Worm (Caenorhabditis elegans) whole organism, L2 larva: Measurements from ENCODE around the gene K06B4.4.
A peak's percentile ranks its signal among the peaks of the same experiment; 100 is the strongest.
"Not testable (repeated sequence)": the region's sequence is repeated elsewhere in the genome, so short reads cannot be mapped to it uniquely, and the experiment has no call there.

ENCODE experiments used
- C34F6.9 ChIP-seq: fragments of 150-350 bp; optimal IDR thresholded peaks from 2 replicates; lab custom pipeline; 2014; ENCODE audit warnings: missing biosample characterization, missing genetic modification characterization
- Y55F3AM.14 ChIP-seq: fragments of 200-800 bp; sonication (Bioruptor generic); optimal IDR thresholded peaks from 2 replicates; lab custom pipeline; 2018; ENCODE audit warnings: mild to moderate bottlenecking, missing genetic modification characterization, missing compliant biosample characterization
- aly-2 ChIP-seq: fragments of 150-350 bp; optimal IDR thresholded peaks from 2 replicates; lab custom pipeline; 2014; ENCODE audit warnings: missing biosample characterization, missing genetic modification characterization
- ama-1 ChIP-seq: fragments of 150-350 bp; optimal IDR thresholded peaks from 2 replicates; lab custom pipeline; 2018; ENCODE audit warnings: inconsistent platforms
- ceh-16 ChIP-seq: fragments of 150-350 bp; optimal IDR thresholded peaks from 2 replicates; lab custom pipeline; 2014; ENCODE audit warnings: missing biosample characterization, missing genetic modification characterization
- crh-2 ChIP-seq: sonication (generic microtip); optimal IDR thresholded peaks from 2 replicates; lab custom pipeline; 2017; ENCODE audit warnings: missing biosample characterization, missing genetic modification characterization
- egl-27 ChIP-seq: sonication (generic microtip); optimal IDR thresholded peaks from 3 replicates; lab custom pipeline; 2017; ENCODE audit warnings: missing biosample characterization, missing genetic modification reagents, missing genetic modification characterization
- elt-3 ChIP-seq: sonication (generic microtip); optimal IDR thresholded peaks from 2 replicates; lab custom pipeline; 2017; ENCODE audit warnings: missing biosample characterization, missing genetic modification characterization
- fos-1 ChIP-seq: fragments of 150-350 bp; optimal IDR thresholded peaks from 2 replicates; lab custom pipeline; 2014; ENCODE audit warnings: missing biosample characterization, missing genetic modification characterization
- gmeb-1 ChIP-seq: fragments of 150-350 bp; optimal IDR thresholded peaks from 2 replicates; lab custom pipeline; 2014; ENCODE audit warnings: missing biosample characterization, missing genetic modification characterization
- lin-11 ChIP-seq: fragments of 150-350 bp; sonication (generic microtip); optimal IDR thresholded peaks from 2 replicates; lab custom pipeline; 2014; ENCODE audit warnings: missing biosample characterization, missing genetic modification characterization, inconsistent platforms, mixed read lengths
- lsy-2 ChIP-seq, 2 experiments: fragments of 150-350 bp in 1 of 2; sonication (generic microtip) in 1 of 2; optimal IDR thresholded peaks; 2 replicates each; lab custom pipeline; 2014 to 2017; ENCODE audit warnings: missing biosample characterization in 2 of 2, missing genetic modification characterization in 2 of 2
- mab-5 ChIP-seq: fragments of 150-350 bp; optimal IDR thresholded peaks from 2 replicates; lab custom pipeline; 2014; ENCODE audit warnings: missing biosample characterization, missing genetic modification characterization
- mbf-1 ChIP-seq: sonication (generic microtip); optimal IDR thresholded peaks from 2 replicates; lab custom pipeline; 2017; ENCODE audit warnings: missing biosample characterization, missing genetic modification characterization
- nhr-10 ChIP-seq: sonication (generic microtip); optimal IDR thresholded peaks from 2 replicates; lab custom pipeline; 2017; ENCODE audit warnings: missing biosample characterization, missing genetic modification characterization
- nhr-129 ChIP-seq: fragments of 150-350 bp; optimal IDR thresholded peaks from 2 replicates; lab custom pipeline; 2014; ENCODE audit warnings: missing biosample characterization, missing genetic modification characterization
- nhr-23 ChIP-seq: fragments of 150-350 bp; optimal IDR thresholded peaks from 2 replicates; lab custom pipeline; 2014; ENCODE audit warnings: missing biosample characterization, missing genetic modification reagents, missing genetic modification characterization
- nhr-237 ChIP-seq: fragments of 150-350 bp; optimal IDR thresholded peaks from 2 replicates; lab custom pipeline; 2014; ENCODE audit warnings: missing biosample characterization, missing genetic modification characterization
- nhr-25 ChIP-seq: fragments of 150-350 bp; sonication (generic microtip); optimal IDR thresholded peaks from 3 replicates; lab custom pipeline; 2014; ENCODE audit warnings: missing biosample characterization, missing genetic modification characterization
- nhr-6 ChIP-seq: fragments of 150-350 bp; optimal IDR thresholded peaks from 2 replicates; lab custom pipeline; 2014; ENCODE audit warnings: missing biosample characterization, missing genetic modification characterization
- nhr-77 ChIP-seq: fragments of 150-350 bp; optimal IDR thresholded peaks from 2 replicates; lab custom pipeline; 2014; ENCODE audit warnings: missing biosample characterization, missing genetic modification characterization
- peb-1 ChIP-seq: fragments of 150-350 bp; optimal IDR thresholded peaks from 2 replicates; lab custom pipeline; 2014; ENCODE audit warnings: missing biosample characterization, missing genetic modification characterization
- sem-4 ChIP-seq: fragments of 150-350 bp; optimal IDR thresholded peaks from 2 replicates; lab custom pipeline; 2014; ENCODE audit warnings: missing biosample characterization, missing genetic modification reagents, missing genetic modification characterization
- skn-1 ChIP-seq: sonication (generic microtip); optimal IDR thresholded peaks from 2 replicates; lab custom pipeline; 2017; ENCODE audit warnings: missing biosample characterization, missing genetic modification characterization
- sma-3 ChIP-seq: sonication (generic microtip); optimal IDR thresholded peaks from 2 replicates; lab custom pipeline; 2016; ENCODE audit warnings: missing genetic modification reagents, missing genetic modification characterization, missing compliant biosample characterization
- sma-9 ChIP-seq, 2 experiments: fragments of 150-350 bp in 1 of 2; sonication (generic microtip) in 1 of 2; optimal IDR thresholded peaks; 2 replicates each; lab custom pipeline; 2014 to 2016; ENCODE audit warnings: missing genetic modification characterization in 2 of 2, mild to moderate bottlenecking in 1 of 2, missing biosample characterization in 1 of 2, missing compliant biosample characterization in 1 of 2, missing genetic modification reagents in 1 of 2, moderate library complexity in 1 of 2
- unc-39 ChIP-seq: fragments of 150-350 bp; optimal IDR thresholded peaks from 2 replicates; lab custom pipeline; 2014; ENCODE audit warnings: missing biosample characterization, missing genetic modification characterization
- unc-62 ChIP-seq: fragments of 150-350 bp; optimal IDR thresholded peaks from 2 replicates; lab custom pipeline; 2014; ENCODE audit warnings: missing biosample characterization, missing genetic modification reagents, missing genetic modification characterization
- zag-1 ChIP-seq: fragments of 150-350 bp; optimal IDR thresholded peaks from 2 replicates; lab custom pipeline; 2014; ENCODE audit warnings: missing biosample characterization, missing genetic modification characterization
- ztf-11 ChIP-seq: sonication (generic microtip); optimal IDR thresholded peaks from 2 replicates; lab custom pipeline; 2017; ENCODE audit warnings: missing biosample characterization, missing genetic modification characterization
- ztf-4 ChIP-seq: fragments of 150-350 bp; optimal IDR thresholded peaks from 2 replicates; lab custom pipeline; 2014; ENCODE audit warnings: missing biosample characterization, missing genetic modification characterization

The K06B4.4 gene

DNA sequence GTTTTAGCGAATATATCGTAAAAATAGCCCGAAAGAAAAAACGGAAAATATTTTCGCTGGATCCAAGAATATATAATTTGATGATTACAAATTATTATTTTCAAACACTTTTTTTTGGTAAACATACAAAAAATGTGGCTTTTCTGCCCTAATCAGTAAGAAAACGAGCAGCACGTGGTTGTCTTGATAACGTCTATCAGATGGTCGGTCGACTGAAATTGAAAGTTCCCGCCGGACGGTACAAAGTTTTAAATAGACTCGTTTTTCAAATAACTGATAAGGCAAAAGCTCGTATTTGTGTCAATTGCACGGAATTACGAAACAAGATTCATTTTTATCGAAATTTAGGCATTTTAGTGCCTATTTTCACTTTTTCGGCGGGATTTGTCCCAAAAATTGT, 2.3 kb upstream of the K06B4.4 start (continued):
- TF ChIP-seq Y55F3AM.14 (GFP tag; lab: Kevin White, UChicago) (no peak), elt-3 (tag; lab: Kevin White, UChicago) (no peak), sem-4 (no peak), nhr-129 (tag; lab: Kevin White, UChicago) (no peak), crh-2 (tag; lab: Kevin White, UChicago) (peak; percentile 72)

- not testable (repeated sequence) for TF ChIP-seq nhr-77 (tag; lab: Kevin White, UChicago); sma-9 (GFP tag; optimal IDR thresholded peaks at IDR 0.05; lab: Kevin White, UChicago); sma-9 (tag; optimal IDR thresholded peaks at IDR 0.05; lab: Kevin White, UChicago); fos-1
These were observed 770 bp upstream of the K06B4.4 start, which contains the start of gene F53E4.1 for ce11 chrV:15668200-15668599. Gene F53E4.1 (minus strand): TSS chrV:15668300.

DNA sequence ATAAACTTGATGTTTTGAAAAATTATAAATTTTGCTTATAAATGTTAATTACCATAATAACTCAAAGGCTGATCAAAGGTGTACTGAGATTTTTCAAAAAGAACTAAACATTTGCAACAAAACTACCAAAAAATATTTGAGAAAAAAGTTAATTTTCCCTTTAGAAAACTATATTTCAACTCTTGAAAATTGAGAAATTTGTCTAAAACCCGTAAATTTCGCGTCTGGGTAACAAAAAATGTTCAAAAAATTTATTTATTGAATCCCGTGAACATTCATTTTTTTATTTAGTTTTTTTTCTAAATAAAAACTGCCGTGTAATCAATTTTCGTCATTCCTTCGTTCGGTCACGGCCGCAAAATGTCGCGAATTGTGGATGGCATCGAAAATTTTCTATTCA, 1.2 kb downstream of the K06B4.4 start, which contains the start of gene K06B4.15:
K06B4.15 (plus strand) TSS at position 301 of the 400 bp plus-strand sequence.
- TF ChIP-seq nhr-23, aly-2, skn-1 (tag; lab: Kevin White, UChicago): not testable (repeated sequence)
- TF ChIP-seq, all 48 proteins: peak for 0; not testable (repeated sequence) for 48

ce11 chrV:15673707-15674106, 4.7 kb downstream of the K06B4.4 start, which contains the start of gene nhr-51:
Gene nhr-51 (plus strand): TSS chrV:15674007.
- TF ChIP-seq mbf-1 (tag; lab: Kevin White, UChicago), result no peak
- no peak for TF ChIP-seq sma-3 (GFP tag; lab: Kevin White, UChicago)
- no peak for TF ChIP-seq lin-11 (tag; lab: Kevin White, UChicago)
- no peak for TF ChIP-seq elt-3 (tag; lab: Kevin White, UChicago)
- no peak for TF ChIP-seq gmeb-1 (tag; lab: Kevin White, UChicago)
- no peak for TF ChIP-seq unc-39 (tag; lab: Kevin White, UChicago)
- TF ChIP-seq nhr-10 (tag; lab: Kevin White, UChicago), result no peak
- TF ChIP-seq nhr-6 (tag; lab: Kevin White, UChicago), result no peak
- TF ChIP-seq zag-1, result no peak
- no peak for TF ChIP-seq nhr-237 (tag; lab: Kevin White, UChicago)
- no peak for TF ChIP-seq peb-1 (tag; lab: Kevin White, UChicago)
- TF ChIP-seq nhr-77 (tag; lab: Kevin White, UChicago), result no peak
- no peak for TF ChIP-seq unc-62 (GFP tag; lab: Kevin White, UChicago)
- no peak for TF ChIP-seq C34F6.9 (tag; lab: Kevin White, UChicago)
- TF ChIP-seq ceh-16 (tag; lab: Kevin White, UChicago), result no peak
- TF ChIP-seq nhr-25, result no peak
- TF ChIP-seq sem-4, result no peak
- TF ChIP-seq, all 48 proteins: peak for 0

DNA sequence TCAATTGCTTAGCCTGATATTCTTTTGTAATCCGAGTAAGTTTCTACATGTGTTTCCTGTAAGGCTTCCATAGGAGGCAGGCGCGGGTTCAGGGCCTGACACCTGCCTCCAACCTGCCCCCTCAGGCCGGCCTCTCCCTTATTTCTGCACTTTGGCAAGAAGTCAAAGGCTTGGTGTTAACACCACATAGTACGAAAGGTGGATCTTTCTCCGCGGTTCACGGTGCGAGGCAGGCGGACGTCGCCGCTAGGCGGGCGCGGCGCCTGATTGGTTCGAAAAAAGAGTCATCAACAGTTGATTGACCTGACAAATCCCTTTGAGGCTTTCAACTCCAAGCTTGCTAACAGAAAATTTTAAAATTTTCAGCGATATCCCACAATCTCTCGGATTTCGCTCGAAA, 5.9 kb downstream of the K06B4.4 start:
- TF ChIP-seq mab-5 (no peak), ztf-11 (tag; lab: Kevin White, UChicago) (no peak), lsy-2 (tag; optimal IDR thresholded peaks at IDR 0.05; lab: Kevin White, UChicago) (no peak), peb-1 (tag; lab: Kevin White, UChicago) (no peak), sma-9 (GFP tag; optimal IDR thresholded peaks at IDR 0.05; lab: Kevin White, UChicago) (no peak), sma-9 (tag; optimal IDR thresholded peaks at IDR 0.05; lab: Kevin White, UChicago) (no peak), sem-4 (no peak), ama-1 (no peak), egl-27 (tag; lab: Kevin White, UChicago) (no peak), ztf-4 (tag; lab: Kevin White, UChicago) (no peak)

- TF ChIP-seq ama-1, result no peak
These were observed 8.3 kb downstream of the K06B4.4 start, which contains the start of gene nhr-52 for ce11 chrV:15677222-15677621. Gene nhr-52 (plus strand): TSS chrV:15677522.
